Worm (Caenorhabditis elegans): ENCODE measurements around the gene srw-100.

ce11 chrV:1701584-1702101 lies 9.4 kb upstream of the srw-100 start, which contains the start of gene srw-90:
- no peak for TF ChIP-seq nhr-28 (tag; optimal IDR thresholded peaks at IDR 0.05)
- no peak for TF ChIP-seq sox-4 (tag; optimal IDR thresholded peaks at IDR 0.05)

Measured in whole organism, L1 larva.